Worm (Caenorhabditis elegans): ENCODE results near the gene scl-9.

ce11 chrIV:13032153-13032552, 14.8 kb upstream of the scl-9 start:
- TF ChIP-seq nhr-11 (tag; optimal IDR thresholded peaks at IDR 0.05) (no peak), unc-55 (GFP tag; optimal IDR thresholded peaks at IDR 0.05) (no peak), F13H6.1 (tag; optimal IDR thresholded peaks at IDR 0.05) (no peak), pat-9 (tag; optimal IDR thresholded peaks at IDR 0.05) (no peak), elt-2 (tag; optimal IDR thresholded peaks at IDR 0.05) (no peak), pqm-1 (tag; optimal IDR thresholded peaks at IDR 0.05) (no peak), nfya-1 (tag; optimal IDR thresholded peaks at IDR 0.05) (no peak), hlh-6 (tag; optimal IDR thresholded peaks at IDR 0.05) (no peak)
